In the genomic region with DNA sequence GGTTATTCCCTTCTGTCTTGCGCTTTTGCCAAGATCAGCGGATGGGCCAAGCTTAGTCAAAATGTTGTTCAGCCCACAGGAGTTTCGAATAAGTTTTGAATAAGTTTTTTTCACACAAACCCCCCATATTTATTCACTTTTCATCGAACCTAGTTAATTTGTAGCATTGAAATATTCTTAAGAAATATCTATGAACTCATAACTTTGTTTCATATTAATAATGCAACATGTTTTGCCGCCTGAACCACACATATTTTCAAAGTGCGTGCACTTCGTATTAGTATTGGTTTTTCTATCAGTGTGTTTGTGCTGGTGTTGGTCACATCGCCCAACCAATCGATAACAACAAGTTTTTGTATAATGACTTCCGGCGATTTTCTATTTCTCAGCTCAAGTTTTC, we compare ENCODE assay signal across 1 fruit fly cellular context.
A peak's percentile ranks its signal among the peaks of the same experiment; 100 is the strongest.
TF ChIP-seq lines count a peak whose summit lies in the region.

No protein-coding gene starts in this region.

TF ChIP-seq in whole organism, embryonic, 481 proteins besides CTCF, POLR2A, EP300 and RAD21 (continued from another document):
- TF ChIP-seq sisA (GFP tag; IDR thresholded peaks at IDR 0.05; lab: Robert Waterston, UW) = no peak
- TF ChIP-seq CG3847 (GFP tag; IDR thresholded peaks at IDR 0.05; lab: Robert Waterston, UW) = no peak
- TF ChIP-seq CG4282 (GFP tag; optimal IDR thresholded peaks at IDR 0.05; lab: Kevin White, UChicago) = no peak
- no peak for TF ChIP-seq slou (GFP tag; optimal IDR thresholded peaks at IDR 0.05; lab: Kevin White, UChicago)
- TF ChIP-seq lov (optimal IDR thresholded peaks at IDR 0.05; lab: Kevin White, UChicago) = no peak
- TF ChIP-seq lov (GFP tag; IDR thresholded peaks at IDR 0.05; lab: Robert Waterston, UW) = 0 out of 3 replicates have a peak, but pooled peaks have one; percentile 39
- TF ChIP-seq gt (GFP tag; IDR thresholded peaks at IDR 0.05; lab: Robert Waterston, UW) = no peak
- no peak for TF ChIP-seq Opbp (GFP tag; IDR thresholded peaks at IDR 0.05; lab: Robert Waterston, UW; ENCODE audit: partially characterized antibody)
- no peak for TF ChIP-seq CG14965 (GFP tag; optimal IDR thresholded peaks at IDR 0.05; lab: Kevin White, UChicago; ENCODE audit: borderline replicate concordance)
- no peak for TF ChIP-seq CG10321 (GFP tag; IDR thresholded peaks at IDR 0.05; lab: Robert Waterston, UW)
- no peak for TF ChIP-seq caup (GFP tag; optimal IDR thresholded peaks at IDR 0.05; lab: Kevin White, UChicago; ENCODE audit: severe bottlenecking)
- no peak for TF ChIP-seq CG3995 (GFP tag; optimal IDR thresholded peaks at IDR 0.05; lab: Kevin White, UChicago)
- peak; percentile 15; the same call in 1 of the 2 replicates for TF ChIP-seq CG8765 (GFP tag; IDR thresholded peaks at IDR 0.05; lab: Robert Waterston, UW)
- TF ChIP-seq gsb-n (tag; optimal IDR thresholded peaks at IDR 0.05; lab: Kevin White, UChicago) = peak; percentile 17
- no peak for TF ChIP-seq CG18476 (GFP tag; optimal IDR thresholded peaks at IDR 0.05; lab: Kevin White, UChicago)
- TF ChIP-seq CG7987 (GFP tag; optimal IDR thresholded peaks at IDR 0.05; lab: Kevin White, UChicago) = no peak
- TF ChIP-seq Hey (tag; optimal IDR thresholded peaks at IDR 0.05; lab: Kevin White, UChicago) = no peak
- no peak for TF ChIP-seq corto (GFP tag; optimal IDR thresholded peaks at IDR 0.05; lab: Kevin White, UChicago)
- no peak for TF ChIP-seq CG2202 (tag; optimal IDR thresholded peaks at IDR 0.05; lab: Kevin White, UChicago)
- no peak for TF ChIP-seq CoRest (tag; optimal IDR thresholded peaks at IDR 0.05; lab: Kevin White, UChicago)
- TF ChIP-seq seq (GFP tag; IDR thresholded peaks at IDR 0.05; lab: Robert Waterston, UW) = no peak
- TF ChIP-seq CG14860 (GFP tag; IDR thresholded peaks at IDR 0.05; lab: Robert Waterston, UW; ENCODE audit: partially characterized antibody) = no peak
- no peak for TF ChIP-seq Atf3 (GFP tag; optimal IDR thresholded peaks at IDR 0.05; lab: Kevin White, UChicago)
- no peak for TF ChIP-seq BEAF-32 (GFP tag; optimal IDR thresholded peaks at IDR 0.05; lab: Kevin White, UChicago)
- TF ChIP-seq salm (tag; optimal IDR thresholded peaks at IDR 0.05; lab: Kevin White, UChicago) = peak; percentile 22
- no peak for TF ChIP-seq sc (optimal IDR thresholded peaks at IDR 0.05; lab: Kevin White, UChicago)
- TF ChIP-seq sc (GFP tag; optimal IDR thresholded peaks at IDR 0.05; lab: Kevin White, UChicago) = no peak
- no peak for TF ChIP-seq CG15011 (GFP tag; optimal IDR thresholded peaks at IDR 0.05; lab: Kevin White, UChicago)
- no peak for TF ChIP-seq Stat92E (GFP tag; optimal IDR thresholded peaks at IDR 0.05; lab: Kevin White, UChicago)
- TF ChIP-seq bsh (GFP tag; optimal IDR thresholded peaks at IDR 0.05; lab: Kevin White, UChicago) = peak in 1 of 2 experiments; percentile 17
- TF ChIP-seq Nf-YA (GFP tag; IDR thresholded peaks at IDR 0.05; lab: Robert Waterston, UW) = no peak
- TF ChIP-seq gcm (GFP tag; optimal IDR thresholded peaks at IDR 0.05; lab: Kevin White, UChicago) = no peak
- TF ChIP-seq Sin3A (optimal IDR thresholded peaks at IDR 0.05; lab: Kevin White, UChicago) = no peak
- no peak for TF ChIP-seq CG15514 (GFP tag; optimal IDR thresholded peaks at IDR 0.05; lab: Kevin White, UChicago)
- no peak for TF ChIP-seq Fer1 (GFP tag; optimal IDR thresholded peaks at IDR 0.05; lab: Kevin White, UChicago)
- peak; percentile 50 for TF ChIP-seq Ada2b (GFP tag; IDR thresholded peaks at IDR 0.05; lab: Robert Waterston, UW)
